Worm (Caenorhabditis elegans) whole organism, young adult: ENCODE results near the gene hlh-4.

Experiments used
- F57A8.1 ChIP-seq: fragments of 200-800 bp; sonication (Bioruptor generic); optimal IDR thresholded peaks from 2 replicates; lab custom pipeline; 2018; ENCODE audit warnings: mild to moderate bottlenecking, missing genetic modification characterization, moderate library complexity, missing compliant biosample characterization
- attf-6 ChIP-seq: fragments of 200-800 bp; sonication (Bioruptor generic); IDR thresholded peaks from 2 replicates; pipeline ENCODE4 v1.3.6; 2022; ENCODE audit warnings: missing genetic modification reagents, missing genetic modification characterization, missing compliant biosample characterization
- cebp-2 ChIP-seq: fragments of 200-800 bp; sonication (Bioruptor generic); IDR thresholded peaks from 2 replicates; pipeline ENCODE4 v1.3.6; 2022; ENCODE audit warnings: missing genetic modification characterization, missing compliant biosample characterization
- pha-4 ChIP-seq: fragments of 150-350 bp; sonication (generic microtip); optimal IDR thresholded peaks from 2 replicates; lab custom pipeline; 2014; ENCODE audit warnings: missing biosample characterization, missing genetic modification reagents, missing genetic modification characterization
- repo-1 ChIP-seq: sonication (generic microtip); optimal IDR thresholded peaks from 2 replicates; lab custom pipeline; 2017; ENCODE audit warnings: mild to moderate bottlenecking, missing genetic modification characterization, missing compliant biosample characterization
- snpc-4 ChIP-seq, 5 experiments: fragments of 150-350 bp in 1 of 5; sonication (generic microtip) in 4 of 5; optimal IDR thresholded peaks; 2 replicates each; lab custom pipeline; 2014 to 2018; ENCODE audit warnings: missing genetic modification characterization in 5 of 5, missing biosample characterization in 3 of 5, antibody characterized with exemption in 2 of 5, mild to moderate bottlenecking in 2 of 5, missing compliant biosample characterization in 2 of 5, missing genotype in 2 of 5, moderate library complexity in 2 of 5, missing genetic modification reagents in 1 of 5
- unc-62 ChIP-seq: fragments of 150-350 bp; optimal IDR thresholded peaks from 2 replicates; lab custom pipeline; 2014; ENCODE audit warnings: missing biosample characterization, missing genetic modification reagents, missing genetic modification characterization

DNA sequence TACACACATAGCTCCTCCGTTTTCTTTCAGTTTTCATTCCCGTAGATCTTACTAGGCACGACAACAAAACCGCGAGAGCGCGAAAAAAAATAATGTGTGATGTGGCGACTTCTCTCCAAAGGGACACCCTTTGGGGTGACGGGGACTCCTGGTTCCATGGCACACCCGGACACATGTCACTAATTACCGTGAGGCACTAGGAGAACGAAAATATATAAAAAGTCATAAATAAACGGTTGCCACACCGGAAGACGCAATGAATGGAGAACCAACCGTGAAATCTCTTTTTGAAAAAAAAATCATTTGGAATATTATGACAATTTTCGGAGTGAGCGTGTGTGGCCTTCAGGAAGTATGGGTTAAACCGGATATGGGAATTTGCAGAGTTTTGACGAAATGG, 8.4 kb downstream of the hlh-4 start:
- TF ChIP-seq snpc-4 (GFP tag; optimal IDR thresholded peaks at IDR 0.05; lab: Kevin White, UChicago) (no peak), snpc-4 (tag; optimal IDR thresholded peaks at IDR 0.05; lab: Kevin White, UChicago) (no peak), pha-4 (tag; lab: Kevin White, UChicago) (no peak), cebp-2 (GFP tag; lab: Robert Waterston, UW) (no peak), attf-6 (GFP tag; lab: Robert Waterston, UW) (no peak), unc-62 (GFP tag; lab: Kevin White, UChicago) (no peak), repo-1 (no peak), F57A8.1 (no peak)
